Fruit fly (Drosophila melanogaster): ENCODE measurements around the gene MED26.
"Not testable (repeated sequence)": the region's sequence is repeated elsewhere in the genome, so short reads cannot be mapped to it uniquely, and the experiment has no call there.

The MED26 gene

dm6 chr4:788878-789277 lies at the start of gene MED26:
Gene MED26, minus strand, starts transcription at chr4:788978.
- TF ChIP-seq psq, Sin3A, insv (optimal IDR thresholded peaks at IDR 0.05): not testable (repeated sequence)

- TF ChIP-seq Sin3A (optimal IDR thresholded peaks at IDR 0.05) (no peak), h (optimal IDR thresholded peaks at IDR 0.05) (no peak), insv (optimal IDR thresholded peaks at IDR 0.05) (no peak), Myc (optimal IDR thresholded peaks at IDR 0.05) (no peak), ttk (optimal IDR thresholded peaks at IDR 0.05) (no peak), psq (optimal IDR thresholded peaks at IDR 0.05) (no peak)
Measured at dm6 chr4:835535-836138, 46.9 kb upstream of the MED26 start.

DNA sequence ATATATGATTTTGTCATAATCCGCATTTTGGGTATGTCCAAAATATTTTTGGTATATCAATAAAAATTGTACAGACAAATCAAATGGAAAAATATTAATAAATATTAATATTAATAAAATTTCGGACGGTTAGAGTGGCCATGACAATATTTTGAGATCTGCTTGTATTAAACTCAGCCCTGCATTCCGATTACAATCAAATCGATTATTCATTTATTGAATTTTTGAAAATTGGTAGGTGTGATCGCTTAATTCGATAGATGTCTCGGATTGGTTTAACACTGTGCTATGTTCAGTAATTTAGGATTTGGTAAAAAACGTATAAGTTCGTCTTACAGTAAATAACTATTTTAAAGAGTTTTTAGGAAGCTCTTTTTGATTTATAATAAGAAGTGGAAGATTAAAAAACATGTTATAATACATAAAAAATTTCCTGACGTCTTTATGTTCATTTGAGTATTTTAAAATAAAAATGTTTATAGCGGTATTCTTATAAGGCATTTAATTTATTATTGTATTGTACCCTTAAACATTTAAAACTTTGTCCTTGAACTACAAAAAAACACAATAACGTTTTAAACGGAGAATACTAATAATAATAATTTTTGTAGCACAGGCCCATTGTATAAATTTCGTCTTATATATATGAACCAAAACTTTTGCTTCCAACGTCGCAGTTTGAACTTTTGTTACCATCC lies 46.2 kb upstream of the MED26 start:
- TF ChIP-seq h (optimal IDR thresholded peaks at IDR 0.05) (no peak), Sin3A (optimal IDR thresholded peaks at IDR 0.05) (no peak), insv (optimal IDR thresholded peaks at IDR 0.05) (no peak), psq (optimal IDR thresholded peaks at IDR 0.05) (no peak), ttk (optimal IDR thresholded peaks at IDR 0.05) (no peak), Myc (optimal IDR thresholded peaks at IDR 0.05) (no peak)

dm6 chr4:834452-834820 lies 45.7 kb upstream of the MED26 start:
- TF ChIP-seq Myc (optimal IDR thresholded peaks at IDR 0.05) (no peak), h (optimal IDR thresholded peaks at IDR 0.05) (no peak), Sin3A (optimal IDR thresholded peaks at IDR 0.05) (no peak), psq (optimal IDR thresholded peaks at IDR 0.05) (no peak), insv (optimal IDR thresholded peaks at IDR 0.05) (no peak), ttk (optimal IDR thresholded peaks at IDR 0.05) (no peak)

DNA sequence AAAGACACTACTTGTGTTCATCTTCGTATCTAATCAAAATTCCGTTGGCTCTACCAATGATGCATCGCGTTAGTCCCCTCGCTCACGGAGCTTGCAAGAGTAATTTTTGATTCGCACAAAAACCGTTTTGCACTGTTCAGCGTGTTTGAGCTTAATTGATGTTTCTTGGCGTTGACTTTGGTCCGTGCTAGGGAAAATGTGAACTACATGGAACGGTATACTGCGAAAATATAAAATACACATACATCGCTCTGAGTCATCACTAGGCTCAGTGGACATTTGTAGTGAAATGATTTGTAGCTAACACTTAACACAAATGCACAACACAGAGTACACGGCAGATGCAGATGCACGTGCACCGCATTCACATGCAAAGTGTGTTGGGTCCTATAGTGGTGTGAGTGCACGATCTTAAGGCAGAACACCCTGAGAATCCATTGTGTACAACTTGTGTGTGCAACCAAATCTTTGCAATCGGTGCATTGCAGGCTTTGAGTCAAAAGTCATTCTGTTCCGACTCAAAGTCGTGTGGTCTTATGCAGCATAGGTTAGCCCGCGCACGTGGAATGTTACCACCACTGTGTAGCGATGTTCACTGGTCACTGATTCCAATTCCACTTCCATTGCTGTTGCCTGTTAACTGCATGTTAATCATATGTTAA lies 45.1 kb upstream of the MED26 start, which contains the start of gene Sox102F:
TSS of gene Sox102F (minus strand) at position 604 of the 662 bp plus-strand sequence.
- no peak for TF ChIP-seq Sin3A (optimal IDR thresholded peaks at IDR 0.05)
- TF ChIP-seq insv (optimal IDR thresholded peaks at IDR 0.05): no peak
- TF ChIP-seq psq (optimal IDR thresholded peaks at IDR 0.05): no peak
- no peak for TF ChIP-seq Myc (optimal IDR thresholded peaks at IDR 0.05)
- TF ChIP-seq h (optimal IDR thresholded peaks at IDR 0.05): no peak

- no peak for TF ChIP-seq psq (optimal IDR thresholded peaks at IDR 0.05)
- no peak for TF ChIP-seq Sin3A (optimal IDR thresholded peaks at IDR 0.05)
- no peak for TF ChIP-seq h (optimal IDR thresholded peaks at IDR 0.05)
- TF ChIP-seq ttk (optimal IDR thresholded peaks at IDR 0.05): no peak
- no peak for TF ChIP-seq Myc (optimal IDR thresholded peaks at IDR 0.05)
- TF ChIP-seq insv (optimal IDR thresholded peaks at IDR 0.05): no peak
Measured at dm6 chr4:832985-833384, 44.2 kb upstream of the MED26 start.

DNA sequence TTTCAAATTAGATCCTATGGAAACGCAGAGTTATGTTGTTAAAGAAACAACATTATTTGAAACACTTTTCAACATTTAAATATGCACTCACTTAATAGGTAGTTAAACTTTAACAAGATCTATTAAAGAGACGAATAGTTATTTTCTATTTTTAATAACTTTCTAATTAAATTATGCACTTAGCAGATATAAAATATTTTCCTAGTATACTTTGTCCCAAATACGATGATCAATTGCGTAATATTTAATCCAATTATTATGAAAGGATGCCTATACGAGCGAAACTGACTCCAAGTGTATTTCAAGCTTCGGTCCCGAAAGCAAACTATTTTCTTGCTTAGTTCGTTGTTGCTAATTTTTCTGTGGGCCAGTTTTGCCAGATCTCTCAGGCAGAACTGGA lies 43.0 kb upstream of the MED26 start:
- no peak for TF ChIP-seq ttk (optimal IDR thresholded peaks at IDR 0.05)
- TF ChIP-seq Myc (optimal IDR thresholded peaks at IDR 0.05): no peak
- TF ChIP-seq h (optimal IDR thresholded peaks at IDR 0.05): no peak
- no peak for TF ChIP-seq insv (optimal IDR thresholded peaks at IDR 0.05)
- no peak for TF ChIP-seq Sin3A (optimal IDR thresholded peaks at IDR 0.05)
- no peak for TF ChIP-seq psq (optimal IDR thresholded peaks at IDR 0.05)

- TF ChIP-seq insv (optimal IDR thresholded peaks at IDR 0.05): no peak
- no peak for TF ChIP-seq ttk (optimal IDR thresholded peaks at IDR 0.05)
- no peak for TF ChIP-seq psq (optimal IDR thresholded peaks at IDR 0.05)
- no peak for TF ChIP-seq Sin3A (optimal IDR thresholded peaks at IDR 0.05)
- TF ChIP-seq Myc (optimal IDR thresholded peaks at IDR 0.05): no peak
- TF ChIP-seq h (optimal IDR thresholded peaks at IDR 0.05): no peak
Measured at dm6 chr4:829783-830182, 41.0 kb upstream of the MED26 start.

DNA sequence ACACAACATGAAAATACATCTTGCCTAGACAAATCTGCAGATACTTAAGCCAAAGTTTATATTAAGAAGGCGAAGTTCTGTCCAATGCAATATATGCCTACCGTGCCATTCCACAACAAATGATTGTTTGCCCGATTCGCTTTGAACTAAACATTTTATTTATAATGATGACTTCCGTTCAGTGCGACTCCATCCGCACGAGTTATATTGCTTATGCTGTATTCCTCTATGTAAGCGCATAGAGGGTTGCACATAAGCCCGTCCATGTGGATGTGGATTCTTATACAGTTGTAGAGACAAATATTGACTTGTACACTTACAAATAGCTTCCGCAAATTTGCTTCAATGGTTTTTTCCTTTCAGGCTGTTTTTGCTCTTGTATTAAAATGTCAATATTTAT lies 35.3 kb upstream of the MED26 start:
- TF ChIP-seq insv (optimal IDR thresholded peaks at IDR 0.05) (no peak), Myc (optimal IDR thresholded peaks at IDR 0.05) (no peak), h (optimal IDR thresholded peaks at IDR 0.05) (no peak), ttk (optimal IDR thresholded peaks at IDR 0.05) (no peak), psq (optimal IDR thresholded peaks at IDR 0.05) (no peak), Sin3A (optimal IDR thresholded peaks at IDR 0.05) (no peak)

- TF ChIP-seq Myc (optimal IDR thresholded peaks at IDR 0.05): no peak
- no peak for TF ChIP-seq h (optimal IDR thresholded peaks at IDR 0.05)
- no peak for TF ChIP-seq insv (optimal IDR thresholded peaks at IDR 0.05)
- TF ChIP-seq psq (optimal IDR thresholded peaks at IDR 0.05): no peak
- no peak for TF ChIP-seq ttk (optimal IDR thresholded peaks at IDR 0.05)
- TF ChIP-seq Sin3A (optimal IDR thresholded peaks at IDR 0.05): no peak
Measured at dm6 chr4:817799-818198, 29.0 kb upstream of the MED26 start.

dm6 chr4:816500-816899 lies 27.7 kb upstream of the MED26 start:
- TF ChIP-seq insv (optimal IDR thresholded peaks at IDR 0.05): no peak
- TF ChIP-seq Myc (optimal IDR thresholded peaks at IDR 0.05): no peak
- no peak for TF ChIP-seq psq (optimal IDR thresholded peaks at IDR 0.05)
- no peak for TF ChIP-seq ttk (optimal IDR thresholded peaks at IDR 0.05)
- TF ChIP-seq h (optimal IDR thresholded peaks at IDR 0.05): no peak
- no peak for TF ChIP-seq Sin3A (optimal IDR thresholded peaks at IDR 0.05)

- TF ChIP-seq insv (optimal IDR thresholded peaks at IDR 0.05): no peak
Measured at dm6 chr4:810864-811263, 22.1 kb upstream of the MED26 start.

All from Kc167 (cell line).